Fruit fly (Drosophila melanogaster): ENCODE results near the gene Pisd.

DNA sequence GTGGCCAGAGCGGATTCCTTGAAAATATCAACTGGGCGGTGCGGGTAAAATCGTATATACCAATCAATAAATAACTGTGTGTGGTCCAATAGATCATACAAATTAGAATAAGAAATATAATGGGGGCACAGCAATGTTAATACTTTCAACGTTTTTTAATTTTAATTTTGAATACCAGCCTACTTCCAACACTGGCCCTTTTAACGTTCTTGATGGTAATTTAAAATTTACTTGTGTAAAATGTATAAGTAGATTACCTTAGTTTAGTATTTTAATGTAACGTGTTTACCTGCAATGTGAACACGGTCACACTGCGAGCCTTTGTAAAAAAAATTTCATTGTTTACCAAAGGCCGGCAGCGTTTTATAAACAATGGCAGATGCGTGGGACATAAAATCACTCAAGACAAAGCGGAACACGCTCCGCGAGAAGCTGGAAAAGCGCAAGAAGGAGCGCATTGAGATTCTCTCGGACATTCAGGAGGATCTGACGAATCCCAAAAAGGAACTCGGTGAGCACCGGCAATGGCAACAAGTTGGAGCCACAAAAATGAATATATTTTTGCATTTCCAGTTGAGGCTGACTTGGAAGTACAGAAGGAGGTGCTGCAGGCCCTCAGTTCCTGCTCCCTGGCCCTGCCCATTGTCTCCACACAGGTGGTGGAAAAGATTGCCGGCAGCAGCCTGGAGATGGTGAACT lies 18.6 kb upstream of the Pisd start, which contains the start of the genes KrT95D and Mettl3:
- TF ChIP-seq Myc (optimal IDR thresholded peaks at IDR 0.05) (no peak), h (optimal IDR thresholded peaks at IDR 0.05) (no peak), psq (optimal IDR thresholded peaks at IDR 0.05) (no peak), Sin3A (optimal IDR thresholded peaks at IDR 0.05) (peak; percentile 68)
